Worm (Caenorhabditis elegans) whole organism, L4 larva: ENCODE data around the gene F31D4.2.

ENCODE experiments used
- D1046.2 ChIP-seq: fragments of 200-800 bp; sonication (Bioruptor generic); IDR thresholded peaks from 2 replicates; pipeline ENCODE4 v1.3.6; 2022; ENCODE audit warnings: missing genetic modification characterization, missing compliant biosample characterization
- F10B5.3 ChIP-seq: sonication (generic microtip); optimal IDR thresholded peaks from 2 replicates; lab custom pipeline; 2016; ENCODE audit warnings: mild to moderate bottlenecking, missing genetic modification characterization, missing compliant biosample characterization
- F37D6.2 ChIP-seq: sonication (generic microtip); optimal IDR thresholded peaks from 2 replicates; lab custom pipeline; 2016; ENCODE audit warnings: mild to moderate bottlenecking, missing genetic modification characterization, missing compliant biosample characterization
- T20F7.1 ChIP-seq: fragments of 200-800 bp; sonication (Bioruptor generic); optimal IDR thresholded peaks from 2 replicates; lab custom pipeline; 2018; ENCODE audit warnings: mild to moderate bottlenecking, missing genetic modification characterization, missing compliant biosample characterization
- Y48G9A.11 ChIP-seq: fragments of 200-800 bp; sonication (Bioruptor generic); IDR thresholded peaks from 2 replicates; pipeline ENCODE4 v1.3.6; 2022; ENCODE audit warnings: missing genetic modification reagents, missing genetic modification characterization, missing compliant biosample characterization
- Y75B8A.6 ChIP-seq: fragments of 200-800 bp; sonication (Bioruptor generic); IDR thresholded peaks from 2 replicates; pipeline ENCODE4 v1.3.6; 2022; ENCODE audit warnings: missing genetic modification reagents, missing genetic modification characterization, missing compliant biosample characterization
- ZK337.2 ChIP-seq: fragments of 200-800 bp; sonication (Bioruptor generic); IDR thresholded peaks from 2 replicates; pipeline ENCODE4 v1.3.6; 2022; ENCODE audit warnings: missing genetic modification reagents, missing genetic modification characterization, missing compliant biosample characterization
- aha-1 ChIP-seq: fragments of 150-350 bp; peaks from one replicate; lab custom pipeline; 2014; ENCODE audit warnings: missing biosample characterization, missing genetic modification characterization
- ceh-20 ChIP-seq: fragments of 200-800 bp; sonication (Bioruptor generic); IDR thresholded peaks from 2 replicates; pipeline ENCODE4 v1.3.6; 2022; ENCODE audit warnings: missing genetic modification reagents, missing genetic modification characterization, missing compliant biosample characterization
- ceh-28 ChIP-seq: fragments of 150-350 bp; optimal IDR thresholded peaks from 2 replicates; lab custom pipeline; 2014; ENCODE audit warnings: missing biosample characterization, missing genetic modification reagents, missing genetic modification characterization
- ceh-32 ChIP-seq: sonication (generic microtip); optimal IDR thresholded peaks from 2 replicates; lab custom pipeline; 2016; ENCODE audit warnings: mild to moderate bottlenecking, missing genetic modification characterization, missing compliant biosample characterization; ENCODE audit not compliant: poor library complexity
- ceh-82 ChIP-seq: sonication (generic microtip); optimal IDR thresholded peaks from 2 replicates; lab custom pipeline; 2017; ENCODE audit warnings: missing biosample characterization, missing genetic modification characterization
- ctbp-1 ChIP-seq: fragments of 200-800 bp; sonication (Bioruptor generic); IDR thresholded peaks from 2 replicates; pipeline ENCODE4 v1.3.6; 2022; ENCODE audit warnings: missing genetic modification reagents, missing genetic modification characterization, missing compliant biosample characterization
- dmd-6 ChIP-seq: fragments of 200-800 bp; sonication (Bioruptor generic); IDR thresholded peaks from 2 replicates; pipeline ENCODE4 v1.3.6; 2022; ENCODE audit warnings: missing genetic modification reagents, missing genetic modification characterization, missing compliant biosample characterization
- dmd-8 ChIP-seq: fragments of 200-800 bp; sonication (Bioruptor generic); IDR thresholded peaks from 2 replicates; pipeline ENCODE4 v1.3.6; 2022; ENCODE audit warnings: missing genetic modification characterization, missing compliant biosample characterization
- dmd-9 ChIP-seq: fragments of 200-800 bp; sonication (Bioruptor generic); IDR thresholded peaks from 2 replicates; pipeline ENCODE4 v1.3.6; 2022; ENCODE audit warnings: missing genetic modification reagents, missing genetic modification characterization, missing compliant biosample characterization
- egl-27 ChIP-seq: sonication (generic microtip); optimal IDR thresholded peaks from 3 replicates; lab custom pipeline; 2017; ENCODE audit warnings: missing biosample characterization, missing genetic modification reagents, missing genetic modification characterization
- egl-43 ChIP-seq: fragments of 200-800 bp; sonication (Bioruptor generic); IDR thresholded peaks from 2 replicates; pipeline ENCODE4 v1.3.6; 2022; ENCODE audit warnings: missing genetic modification reagents, missing genetic modification characterization, missing compliant biosample characterization
- fkh-10 ChIP-seq: fragments of 150-350 bp; optimal IDR thresholded peaks from 2 replicates; lab custom pipeline; 2014; ENCODE audit warnings: missing biosample characterization, missing genetic modification reagents, missing genetic modification characterization
- hif-1 ChIP-seq, 2 experiments: sonication (generic microtip); optimal IDR thresholded peaks; 2 replicates each; lab custom pipeline; 2016 to 2017; ENCODE audit warnings: missing compliant biosample characterization in 2 of 2, missing genetic modification characterization in 2 of 2, missing genetic modification reagents in 2 of 2, missing genotype in 2 of 2, mild to moderate bottlenecking in 1 of 2
- hlh-11 ChIP-seq: fragments of 200-800 bp; sonication (Bioruptor generic); optimal IDR thresholded peaks from 2 replicates; lab custom pipeline; 2018; ENCODE audit warnings: mild to moderate bottlenecking, missing genetic modification characterization, missing compliant biosample characterization
- hlh-30 ChIP-seq: sonication (generic microtip); optimal IDR thresholded peaks from 2 replicates; lab custom pipeline; 2017; ENCODE audit warnings: antibody characterized with exemption, mild to moderate bottlenecking, missing genetic modification characterization, missing compliant biosample characterization; ENCODE audit not compliant: insufficient read depth
- hmg-1.1 ChIP-seq: fragments of 200-800 bp; sonication (Bioruptor generic); IDR thresholded peaks from 2 replicates; pipeline ENCODE4 v1.3.6; 2022; ENCODE audit warnings: missing genetic modification reagents, missing genetic modification characterization, missing compliant biosample characterization
- jun-1 ChIP-seq: fragments of 150-350 bp; optimal IDR thresholded peaks from 2 replicates; lab custom pipeline; 2014; ENCODE audit warnings: missing biosample characterization, missing genetic modification reagents, missing genetic modification characterization
- lim-7 ChIP-seq: fragments of 200-800 bp; sonication (Bioruptor generic); IDR thresholded peaks from 2 replicates; pipeline ENCODE4 v1.3.6; 2022; ENCODE audit warnings: missing genetic modification characterization, missing compliant biosample characterization
- lin-1 ChIP-seq: fragments of 200-800 bp; sonication (Bioruptor generic); IDR thresholded peaks from 2 replicates; pipeline ENCODE4 v1.3.6; 2022; ENCODE audit warnings: missing genetic modification reagents, missing genetic modification characterization, missing compliant biosample characterization
- lir-3 ChIP-seq: sonication (generic microtip); optimal IDR thresholded peaks from 2 replicates; lab custom pipeline; 2016; ENCODE audit warnings: mild to moderate bottlenecking, missing genetic modification characterization, missing compliant biosample characterization
- lsy-2 ChIP-seq, 2 experiments: fragments of 150-350 bp in 1 of 2; sonication (generic microtip) in 1 of 2; optimal IDR thresholded peaks; 2 replicates each; lab custom pipeline; 2014 to 2017; ENCODE audit warnings: missing biosample characterization in 2 of 2, missing genetic modification characterization in 2 of 2
- mdl-1 ChIP-seq, 2 experiments: fragments of 150-350 bp in 1 of 2; sonication (generic microtip) in 1 of 2; optimal IDR thresholded peaks; 2 replicates each; lab custom pipeline; 2014 to 2017; ENCODE audit warnings: missing biosample characterization in 2 of 2, missing genetic modification characterization in 2 of 2
- mes-2 ChIP-seq: sonication (generic microtip); optimal IDR thresholded peaks from 2 replicates; lab custom pipeline; 2016; ENCODE audit warnings: missing genotype, mild to moderate bottlenecking, missing genetic modification characterization, missing compliant biosample characterization; ENCODE audit not compliant: poor library complexity, severe bottlenecking
- nhr-11 ChIP-seq: fragments of 150-350 bp; optimal IDR thresholded peaks from 2 replicates; lab custom pipeline; 2014; ENCODE audit warnings: missing biosample characterization, missing genetic modification characterization
- nhr-111 ChIP-seq: fragments of 200-800 bp; sonication (Bioruptor generic); optimal IDR thresholded peaks from 2 replicates; lab custom pipeline; 2018; ENCODE audit warnings: mild to moderate bottlenecking, missing genetic modification characterization, missing compliant biosample characterization
- nhr-25 ChIP-seq: sonication (generic microtip); optimal IDR thresholded peaks from 2 replicates; lab custom pipeline; 2017; ENCODE audit warnings: missing genetic modification characterization, mild to moderate bottlenecking, missing compliant biosample characterization, antibody characterized with exemption, moderate library complexity, borderline replicate concordance; ENCODE audit not compliant: insufficient read depth
- nhr-28 ChIP-seq: fragments of 150-350 bp; optimal IDR thresholded peaks from 2 replicates; lab custom pipeline; 2014; ENCODE audit warnings: missing biosample characterization, missing genetic modification characterization
- rbr-2 ChIP-seq: sonication (generic microtip); optimal IDR thresholded peaks from 2 replicates; lab custom pipeline; 2016; ENCODE audit warnings: missing genotype, missing genetic modification characterization, missing compliant biosample characterization
- set-16 ChIP-seq: fragments of 200-800 bp; sonication (Bioruptor generic); IDR thresholded peaks from 2 replicates; pipeline ENCODE4 v1.3.6; 2022; ENCODE audit warnings: missing genetic modification reagents, missing genetic modification characterization, missing compliant biosample characterization
- snpc-4 ChIP-seq: fragments of 150-350 bp; optimal IDR thresholded peaks from 2 replicates; lab custom pipeline; 2014; ENCODE audit warnings: missing biosample characterization, missing genetic modification characterization
- spr-1 ChIP-seq: sonication (generic microtip); optimal IDR thresholded peaks from 2 replicates; lab custom pipeline; 2016; ENCODE audit warnings: mild to moderate bottlenecking, missing genetic modification characterization, missing compliant biosample characterization
- tra-1 ChIP-seq: fragments of 200-800 bp; sonication (Bioruptor generic); IDR thresholded peaks from 2 replicates; pipeline ENCODE4 v1.3.6; 2022; ENCODE audit warnings: missing genetic modification reagents, missing genetic modification characterization, missing compliant biosample characterization
- unc-62 ChIP-seq, 3 experiments: fragments of 150-350 bp in 1 of 3; sonication (generic microtip); optimal IDR thresholded peaks in 2 of 3; peaks in 1 of 3; 1 replicate in 1 of 3; 2 replicates in 2 of 3; lab custom pipeline; 2014 to 2017; ENCODE audit warnings: missing biosample characterization in 3 of 3, missing genetic modification characterization in 3 of 3, missing genetic modification reagents in 3 of 3, missing genotype in 1 of 3
- vab-7 ChIP-seq: fragments of 200-800 bp; sonication (Bioruptor generic); IDR thresholded peaks from 2 replicates; pipeline ENCODE4 v1.3.6; 2022; ENCODE audit warnings: missing genetic modification reagents, missing genetic modification characterization, missing compliant biosample characterization
- zag-1 ChIP-seq: fragments of 150-350 bp; optimal IDR thresholded peaks from 2 replicates; lab custom pipeline; 2014; ENCODE audit warnings: missing biosample characterization, missing genetic modification characterization
- ztf-7 ChIP-seq: fragments of 150-350 bp; optimal IDR thresholded peaks from 2 replicates; lab custom pipeline; 2014; ENCODE audit warnings: missing biosample characterization, missing genetic modification characterization

Gene F31D4.2

DNA sequence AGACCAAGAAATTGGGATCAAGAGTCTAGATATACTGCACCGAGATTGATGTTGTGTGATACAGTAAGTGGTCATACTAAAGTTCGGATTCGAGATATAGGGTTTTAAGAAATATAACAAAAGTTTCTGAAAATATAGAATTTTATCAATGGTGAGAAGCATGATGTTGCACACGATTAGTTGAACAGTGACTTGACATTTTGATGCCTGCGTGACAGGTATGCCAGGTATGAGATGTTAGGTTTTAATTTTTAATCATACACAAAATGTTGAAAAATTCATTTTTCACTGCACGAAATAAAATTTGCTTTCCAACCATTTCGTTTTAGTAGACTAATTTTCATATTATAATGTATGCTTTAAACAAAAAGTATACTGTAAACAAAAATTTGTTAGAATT lies 14.9 kb downstream of the F31D4.2 start:
- TF ChIP-seq lim-7 (GFP tag; lab: Robert Waterston, UW) (no peak), T20F7.1 (GFP tag; lab: Kevin White, UChicago) (no peak), ztf-7 (no peak), dmd-8 (no peak), ceh-20 (GFP tag; lab: Robert Waterston, UW) (no peak), dmd-6 (GFP tag; lab: Robert Waterston, UW) (peak; percentile 56; the same call in 1 of the 2 replicates), F37D6.2 (tag; lab: Kevin White, UChicago) (no peak), lin-1 (GFP tag; lab: Robert Waterston, UW) (no peak), dmd-9 (GFP tag; lab: Robert Waterston, UW) (no peak)

DNA sequence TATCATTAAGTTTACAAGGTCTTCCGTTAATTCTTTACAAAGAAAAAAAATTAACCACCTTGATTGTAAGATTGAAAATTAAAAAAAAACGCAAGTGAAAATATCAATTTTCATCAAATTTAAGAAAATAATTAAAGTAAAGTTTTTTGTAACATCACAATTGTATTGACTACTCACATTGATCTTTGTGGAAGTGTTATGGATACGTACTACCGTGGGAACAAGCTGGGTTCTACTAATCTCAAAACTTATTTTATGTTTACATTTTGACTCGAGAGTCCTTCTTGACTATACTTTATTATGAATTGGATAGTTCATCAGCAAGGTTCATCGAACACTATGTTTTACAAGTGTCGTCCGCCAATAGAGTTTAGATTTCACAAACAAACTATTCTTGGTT lies 15.8 kb downstream of the F31D4.2 start, which contains the start of gene num-1:
TSS of gene num-1 (plus strand) at position 301 of the 400 bp plus-strand sequence.
- no peak for TF ChIP-seq nhr-111 (GFP tag; lab: Kevin White, UChicago)
- no peak for TF ChIP-seq zag-1
- no peak for TF ChIP-seq spr-1 (tag; lab: Kevin White, UChicago)
- TF ChIP-seq rbr-2 (tag; lab: Kevin White, UChicago): no peak
- TF ChIP-seq nhr-28 (tag; lab: Kevin White, UChicago): no peak
- TF ChIP-seq Y75B8A.6 (GFP tag; lab: Robert Waterston, UW): no peak
- no peak for TF ChIP-seq egl-27 (tag; lab: Kevin White, UChicago)
- no peak for TF ChIP-seq F10B5.3 (tag; lab: Kevin White, UChicago)
- no peak for TF ChIP-seq D1046.2 (GFP tag; lab: Robert Waterston, UW)
- TF ChIP-seq Y48G9A.11: no peak
- TF ChIP-seq ZK337.2: no peak
- TF ChIP-seq lir-3 (tag; lab: Kevin White, UChicago): no peak
- TF ChIP-seq hif-1 (tag; optimal IDR thresholded peaks at IDR 0.05; lab: Kevin White, UChicago): no peak
- no peak for TF ChIP-seq egl-43 (GFP tag; lab: Robert Waterston, UW)
- TF ChIP-seq ctbp-1 (GFP tag; lab: Robert Waterston, UW): no peak
- no peak for TF ChIP-seq ceh-82

DNA sequence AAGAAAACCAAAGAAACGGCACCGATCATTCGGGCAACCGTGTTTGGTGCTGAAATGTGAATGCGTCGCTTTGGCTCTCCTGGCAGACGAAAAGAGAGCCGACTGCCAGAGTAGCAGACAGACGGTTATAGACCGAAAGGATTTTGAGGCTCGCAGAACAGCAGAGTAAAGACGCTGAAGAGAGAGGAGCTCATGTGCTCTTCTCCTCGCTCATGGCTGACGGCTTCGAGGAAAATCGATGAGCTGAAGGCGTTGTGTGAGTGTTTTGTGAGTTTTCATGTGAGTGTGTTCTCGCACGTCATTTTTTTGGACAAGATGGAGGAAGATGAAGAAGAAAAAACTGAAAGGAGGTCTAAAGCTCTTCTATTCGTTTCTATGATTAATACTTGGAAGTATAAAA lies 16.5 kb downstream of the F31D4.2 start, which contains the start of gene sbt-1:
TSS of gene sbt-1 (minus strand) at position 62 of the 400 bp plus-strand sequence.
- TF ChIP-seq vab-7: peak; percentile 29; the same call in 1 of the 2 replicates
- TF ChIP-seq ceh-28 (tag; lab: Kevin White, UChicago): peak; percentile 30
- 0 out of 2 replicates have a peak, but pooled peaks have one; percentile 42 for TF ChIP-seq egl-43 (GFP tag; lab: Robert Waterston, UW)
- TF ChIP-seq aha-1 (tag; lab: Kevin White, UChicago): peak; percentile 96
- peak; percentile 63 for TF ChIP-seq rbr-2 (tag; lab: Kevin White, UChicago)
- no peak for TF ChIP-seq ceh-32 (tag; lab: Kevin White, UChicago)
- TF ChIP-seq jun-1 (tag; lab: Kevin White, UChicago): no peak
- TF ChIP-seq hmg-1.1 (GFP tag; lab: Robert Waterston, UW): peak; percentile 75
- TF ChIP-seq set-16 (GFP tag; lab: Robert Waterston, UW): peak; percentile 55
- peak; percentile 39 for TF ChIP-seq mes-2 (tag; lab: Kevin White, UChicago)
- peak in 1 of 2 experiments; percentile 56 for TF ChIP-seq hif-1 (tag; optimal IDR thresholded peaks at IDR 0.05; lab: Kevin White, UChicago)
- no peak for TF ChIP-seq dmd-9 (GFP tag; lab: Robert Waterston, UW)
- TF ChIP-seq nhr-25 (tag; lab: Kevin White, UChicago): no peak
- peak; percentile 14 for TF ChIP-seq hlh-11 (tag; lab: Kevin White, UChicago)
- no peak for TF ChIP-seq snpc-4 (tag; lab: Kevin White, UChicago)
- TF ChIP-seq hlh-30: peak; percentile 83
- peak; percentile 49 for TF ChIP-seq F37D6.2 (tag; lab: Kevin White, UChicago)
- TF ChIP-seq nhr-11: peak; percentile 45
- 0 out of 2 replicates have a peak, but pooled peaks have one; percentile 24 for TF ChIP-seq tra-1 (GFP tag; lab: Robert Waterston, UW)
- TF ChIP-seq fkh-10 (GFP tag; lab: Kevin White, UChicago): peak; percentile 94
- TF ChIP-seq mdl-1 (tag; optimal IDR thresholded peaks at IDR 0.05; lab: Kevin White, UChicago): peak in 1 of 2 experiments; percentile 69
- peak in 1 of 2 experiments; percentile 81 for TF ChIP-seq unc-62 (GFP tag; optimal IDR thresholded peaks at IDR 0.05 in 1 of 2; lab: Kevin White, UChicago)
- TF ChIP-seq unc-62 (tag; optimal IDR thresholded peaks at IDR 0.05; lab: Kevin White, UChicago): no peak
- no peak for TF ChIP-seq ceh-20 (GFP tag; lab: Robert Waterston, UW)
- TF ChIP-seq lsy-2 (tag; optimal IDR thresholded peaks at IDR 0.05; lab: Kevin White, UChicago): peak; percentile 45 to 74
- TF ChIP-seq, all 104 proteins: peak for 18
